Worm (Caenorhabditis elegans) whole organism, midembryonic: Measurements from ENCODE around the gene Y56A3A.28.

Experiments
- T22C8.4 ChIP-seq: fragments of 200-800 bp; sonication (Bioruptor generic); IDR thresholded peaks from 2 replicates; pipeline ENCODE4 v1.3.6; 2022; ENCODE audit warnings: missing genetic modification characterization, missing compliant biosample characterization
- tab-1 ChIP-seq: fragments of 200-800 bp; sonication (Bioruptor generic); IDR thresholded peaks from 2 replicates; pipeline ENCODE4 v1.3.6; 2022; ENCODE audit warnings: missing genetic modification characterization, missing compliant biosample characterization
- ztf-23 ChIP-seq: fragments of 200-800 bp; sonication (Bioruptor generic); IDR thresholded peaks from 2 replicates; pipeline ENCODE4 v1.3.6; 2022; ENCODE audit warnings: missing genetic modification reagents, missing genetic modification characterization, missing compliant biosample characterization

ce11 chrIII:11938525-11938924 is 32.6 kb downstream of the Y56A3A.28 start:
- TF ChIP-seq ztf-23 (GFP tag; lab: Robert Waterston, UW) (no peak), T22C8.4 (GFP tag; lab: Robert Waterston, UW) (no peak), tab-1 (GFP tag; lab: Robert Waterston, UW) (no peak)
